Worm (Caenorhabditis elegans): Measurements from ENCODE around the gene W03F9.1.

DNA sequence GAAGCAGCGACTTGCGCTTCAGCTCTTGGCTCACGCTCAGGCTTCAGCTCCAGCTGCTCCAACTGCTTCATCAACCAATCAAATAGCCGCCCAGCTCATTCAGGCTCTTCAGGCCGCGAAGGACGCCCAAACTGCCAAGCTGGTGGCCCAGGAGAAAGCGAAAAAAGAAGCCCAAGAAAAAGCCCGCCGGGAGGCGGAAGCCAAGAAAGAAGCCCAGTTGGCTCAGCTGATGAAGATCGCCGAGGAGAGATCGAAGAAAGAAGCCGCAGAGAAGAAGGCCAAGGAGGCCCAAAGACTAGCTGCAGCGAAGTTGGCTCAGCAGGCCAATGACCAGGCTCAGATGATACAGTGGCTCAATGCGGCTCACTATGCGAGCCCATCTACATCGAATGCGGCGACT is 10.3 kb downstream of the W03F9.1 start:
- no peak for TF ChIP-seq ama-1 (optimal IDR thresholded peaks at IDR 0.05)
- no peak for TF ChIP-seq T23F11.4 (GFP tag; optimal IDR thresholded peaks at IDR 0.05)
- no peak for TF ChIP-seq dmd-4 (tag; optimal IDR thresholded peaks at IDR 0.05; ENCODE audit: borderline replicate concordance)
- no peak for TF ChIP-seq hlh-15 (tag; optimal IDR thresholded peaks at IDR 0.05)
- TF ChIP-seq hlh-6 (tag; optimal IDR thresholded peaks at IDR 0.05) = no peak
- no peak for TF ChIP-seq unc-86 (tag; optimal IDR thresholded peaks at IDR 0.05)
